Comparison of ENCODE assay signal across 1 fruit fly cellular context in the genomic region with DNA sequence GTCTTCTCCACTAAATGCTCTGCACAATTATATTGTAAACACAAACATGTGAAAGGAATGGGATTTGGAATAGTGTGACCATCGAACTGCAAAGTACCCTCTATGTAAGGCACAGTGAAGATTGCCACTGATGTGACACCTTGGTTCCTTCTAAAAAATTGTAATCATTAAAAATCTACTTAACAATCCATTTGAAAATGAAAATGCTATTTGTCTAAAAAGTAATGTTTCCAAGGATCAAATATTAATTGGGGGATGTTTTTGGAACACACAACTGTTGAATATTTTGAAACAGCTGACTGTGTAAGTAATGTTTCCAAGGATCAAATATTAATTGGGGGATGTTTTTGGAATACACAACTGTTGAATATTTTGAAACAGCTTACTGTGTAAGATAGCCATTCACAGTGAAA.
TF ChIP-seq lines count a peak whose summit lies in the region.

A gene (minus strand): TSS at position 304 of the 413 bp plus-strand sequence.

TF ChIP-seq in whole organism, embryonic, 481 proteins besides CTCF, POLR2A, EP300 and RAD21 (continued from another document):
- TF ChIP-seq CG10147 (GFP tag; optimal IDR thresholded peaks at IDR 0.05; lab: Kevin White, UChicago) (peak; percentile 3), CG8478 (optimal IDR thresholded peaks at IDR 0.05; lab: Kevin White, UChicago) (no peak), sisA (GFP tag; IDR thresholded peaks at IDR 0.05; lab: Robert Waterston, UW) (peak; percentile 33; the same call in 1 of the 2 replicates), CG4820 (GFP tag; optimal IDR thresholded peaks at IDR 0.05; lab: Kevin White, UChicago) (peak; percentile 39), Fer1 (GFP tag; optimal IDR thresholded peaks at IDR 0.05; lab: Kevin White, UChicago) (peak; percentile 48), CG17186 (GFP tag; optimal IDR thresholded peaks at IDR 0.05; lab: Kevin White, UChicago) (no peak), CG14860 (GFP tag; IDR thresholded peaks at IDR 0.05; lab: Robert Waterston, UW; ENCODE audit: partially characterized antibody) (no peak), NfI (GFP tag; optimal IDR thresholded peaks at IDR 0.05; lab: Kevin White, UChicago) (peak; percentile 56), pzg (GFP tag; optimal IDR thresholded peaks at IDR 0.05; lab: Kevin White, UChicago) (peak; percentile 48), z (GFP tag; IDR thresholded peaks at IDR 0.05; lab: Robert Waterston, UW) (no peak), Sox100B (GFP tag; optimal IDR thresholded peaks at IDR 0.05; lab: Kevin White, UChicago) (peak; percentile 35), Hr78 (GFP tag; optimal IDR thresholded peaks at IDR 0.05; lab: Kevin White, UChicago) (no peak), CG11560 (tag; IDR thresholded peaks at IDR 0.05; lab: Robert Waterston, UW) (no peak), trh (GFP tag; optimal IDR thresholded peaks at IDR 0.05; lab: Kevin White, UChicago) (peak; percentile 31), CG7928 (GFP tag; optimal IDR thresholded peaks at IDR 0.05; lab: Kevin White, UChicago) (no peak), CG12104 (GFP tag; optimal IDR thresholded peaks at IDR 0.05; lab: Kevin White, UChicago) (no peak), Tbp (GFP tag; optimal IDR thresholded peaks at IDR 0.05; lab: Kevin White, UChicago) (no peak), cato (GFP tag; optimal IDR thresholded peaks at IDR 0.05; lab: Kevin White, UChicago; ENCODE audit: borderline replicate concordance) (no peak), CG15601 (tag; optimal IDR thresholded peaks at IDR 0.05; lab: Kevin White, UChicago) (peak; percentile 11), ATbp (GFP tag; optimal IDR thresholded peaks at IDR 0.05; lab: Kevin White, UChicago) (no peak), Antp (GFP tag; optimal IDR thresholded peaks at IDR 0.05; lab: Kevin White, UChicago) (peak; percentile 72), CG12236 (GFP tag; optimal IDR thresholded peaks at IDR 0.05; lab: Kevin White, UChicago) (peak; percentile 35), CG34376 (GFP tag; optimal IDR thresholded peaks at IDR 0.05; lab: Kevin White, UChicago) (no peak), CG31441 (GFP tag; IDR thresholded peaks at IDR 0.05; lab: Robert Waterston, UW) (peak; percentile 35; the same call in 1 of the 2 replicates), CG11085 (GFP tag; IDR thresholded peaks at IDR 0.05; lab: Robert Waterston, UW) (peak; percentile 44; the same call in 1 of the 2 replicates), Sry-β (GFP tag; optimal IDR thresholded peaks at IDR 0.05; lab: Kevin White, UChicago) (no peak), slbo (GFP tag; IDR thresholded peaks at IDR 0.05; lab: Robert Waterston, UW) (peak; percentile 90), br (optimal IDR thresholded peaks at IDR 0.05; lab: Kevin White, UChicago) (no peak), CG10959 (GFP tag; IDR thresholded peaks at IDR 0.05; lab: Robert Waterston, UW) (peak; percentile 40; the same call in 1 of the 2 replicates), Ptx1 (GFP tag; IDR thresholded peaks at IDR 0.05; lab: Robert Waterston, UW) (peak; percentile 79), CG4617 (GFP tag; optimal IDR thresholded peaks at IDR 0.05; lab: Kevin White, UChicago; ENCODE audit: borderline replicate concordance) (peak; percentile 57), cwo (GFP tag; optimal IDR thresholded peaks at IDR 0.05; lab: Kevin White, UChicago) (peak; percentile 6), CG31388 (GFP tag; optimal IDR thresholded peaks at IDR 0.05; lab: Kevin White, UChicago) (peak; percentile 1), btn (GFP tag; optimal IDR thresholded peaks at IDR 0.05; lab: Kevin White, UChicago) (peak; percentile 28), CG16815 (GFP tag; optimal IDR thresholded peaks at IDR 0.05; lab: Kevin White, UChicago) (peak; percentile 28), esg (GFP tag; conservative IDR thresholded peaks at IDR 0.05; lab: Robert Waterston, UW) (peak; percentile 54), Xbp1 (GFP tag; optimal IDR thresholded peaks at IDR 0.05; lab: Kevin White, UChicago) (peak; percentile 77), yki (optimal IDR thresholded peaks at IDR 0.05; lab: Kevin White, UChicago) (no peak), Ets97D (GFP tag; optimal IDR thresholded peaks at IDR 0.05; lab: Kevin White, UChicago) (peak; percentile 60), ato (GFP tag; IDR thresholded peaks at IDR 0.05; lab: Robert Waterston, UW; ENCODE audit: partially characterized antibody) (no peak), CG9797 (GFP tag; optimal IDR thresholded peaks at IDR 0.05; lab: Kevin White, UChicago) (peak; percentile 68), E2f1 (GFP tag; IDR thresholded peaks at IDR 0.05; lab: Robert Waterston, UW) (peak; percentile 74), CG30403 (GFP tag; optimal IDR thresholded peaks at IDR 0.05; lab: Kevin White, UChicago) (peak; percentile 73), Jarid2 (GFP tag; optimal IDR thresholded peaks at IDR 0.05; lab: Kevin White, UChicago) (no peak), H2.0 (GFP tag; IDR thresholded peaks at IDR 0.05; lab: Robert Waterston, UW) (peak; percentile 76), HLH3B (GFP tag; IDR thresholded peaks at IDR 0.05; lab: Robert Waterston, UW) (peak; percentile 53; the same call in 1 of the 2 replicates), sd (tag; optimal IDR thresholded peaks at IDR 0.05; lab: Kevin White, UChicago) (no peak), lbe (GFP tag; optimal IDR thresholded peaks at IDR 0.05; lab: Kevin White, UChicago) (peak; percentile 3), CG6765 (GFP tag; optimal IDR thresholded peaks at IDR 0.05; lab: Kevin White, UChicago) (no peak), oc (tag; optimal IDR thresholded peaks at IDR 0.05; lab: Kevin White, UChicago) (peak; percentile 56), CG8944 (GFP tag; optimal IDR thresholded peaks at IDR 0.05; lab: Kevin White, UChicago) (peak; percentile 64), org-1 (GFP tag; optimal IDR thresholded peaks at IDR 0.05; lab: Kevin White, UChicago) (no peak), jing (GFP tag; optimal IDR thresholded peaks at IDR 0.05; lab: Kevin White, UChicago) (no peak)
TF ChIP-seq in whole organism, embryonic: peak in this region for 283.
